Worm (Caenorhabditis elegans) whole organism, young adult: ENCODE data around the gene cpt-2.

ENCODE experiments used
- B0261.1 ChIP-seq: sonication (generic microtip); optimal IDR thresholded peaks from 2 replicates; lab custom pipeline; 2016; ENCODE audit warnings: mild to moderate bottlenecking, missing genetic modification characterization, moderate library complexity, missing compliant biosample characterization
- B0336.3 ChIP-seq: fragments of 200-800 bp; sonication (Bioruptor generic); IDR thresholded peaks from 2 replicates; pipeline ENCODE4 v1.3.6; 2022; ENCODE audit warnings: missing genetic modification characterization, missing compliant biosample characterization
- C06A6.2 ChIP-seq: fragments of 200-800 bp; sonication (Bioruptor generic); conservative IDR thresholded peaks from 2 replicates; pipeline ENCODE4 v1.3.6; 2022; ENCODE audit warnings: missing genetic modification characterization, missing compliant biosample characterization
- D2030.7 ChIP-seq: fragments of 200-800 bp; sonication (Bioruptor generic); IDR thresholded peaks from 2 replicates; pipeline ENCODE4 v1.3.6; 2022; ENCODE audit warnings: missing genetic modification reagents, missing genetic modification characterization, missing compliant biosample characterization
- F33H1.4 ChIP-seq: fragments of 200-800 bp; sonication (Bioruptor generic); IDR thresholded peaks from 2 replicates; pipeline ENCODE4 v1.3.6; 2022; ENCODE audit warnings: missing genetic modification reagents, missing genetic modification characterization, missing compliant biosample characterization
- F52B5.7 ChIP-seq: sonication (generic microtip); optimal IDR thresholded peaks from 2 replicates; lab custom pipeline; 2016; ENCODE audit warnings: mild to moderate bottlenecking, missing genetic modification characterization, missing compliant biosample characterization
- F57A8.1 ChIP-seq: fragments of 200-800 bp; sonication (Bioruptor generic); optimal IDR thresholded peaks from 2 replicates; lab custom pipeline; 2018; ENCODE audit warnings: mild to moderate bottlenecking, missing genetic modification characterization, moderate library complexity, missing compliant biosample characterization
- F57C9.4 ChIP-seq: sonication (generic microtip); optimal IDR thresholded peaks from 2 replicates; lab custom pipeline; 2017; ENCODE audit warnings: mild to moderate bottlenecking, missing genetic modification characterization, missing compliant biosample characterization
- K11D2.4 ChIP-seq: fragments of 200-800 bp; sonication (Bioruptor generic); IDR thresholded peaks from 2 replicates; pipeline ENCODE4 v1.3.6; 2022; ENCODE audit warnings: missing genetic modification reagents, missing genetic modification characterization, missing compliant biosample characterization
- T07F8.4 ChIP-seq: sonication (generic microtip); optimal IDR thresholded peaks from 2 replicates; lab custom pipeline; 2016; ENCODE audit warnings: mild to moderate bottlenecking, missing genetic modification characterization, moderate library complexity, missing compliant biosample characterization
- T26A5.8 ChIP-seq: sonication (generic microtip); optimal IDR thresholded peaks from 2 replicates; lab custom pipeline; 2016; ENCODE audit warnings: missing genetic modification characterization, missing compliant biosample characterization
- Y53F4B.3 ChIP-seq: fragments of 200-800 bp; sonication (Bioruptor generic); IDR thresholded peaks from 2 replicates; pipeline ENCODE4 v1.3.6; 2022; ENCODE audit warnings: missing genetic modification reagents, missing genetic modification characterization, missing compliant biosample characterization
- Y95B8A.8 ChIP-seq: fragments of 200-800 bp; sonication (Bioruptor generic); IDR thresholded peaks from 2 replicates; pipeline ENCODE4 v1.3.6; 2022; ENCODE audit warnings: missing genetic modification reagents, missing genetic modification characterization, missing compliant biosample characterization
- aptf-3 ChIP-seq: fragments of 200-800 bp; sonication (Bioruptor generic); IDR thresholded peaks from 2 replicates; pipeline ENCODE4 v1.3.6; 2022; ENCODE audit warnings: missing genetic modification characterization, missing compliant biosample characterization
- atf-7 ChIP-seq: sonication (generic microtip); optimal IDR thresholded peaks from 2 replicates; lab custom pipeline; 2017; ENCODE audit warnings: mild to moderate bottlenecking, missing genetic modification characterization, missing compliant biosample characterization
- attf-5 ChIP-seq: fragments of 200-800 bp; sonication (Bioruptor generic); optimal IDR thresholded peaks from 2 replicates; lab custom pipeline; 2018; ENCODE audit warnings: mild to moderate bottlenecking, missing genetic modification characterization, missing compliant biosample characterization
- cebp-1 ChIP-seq, 2 experiments: fragments of 200-800 bp in 1 of 2; sonication (Bioruptor generic) in 1 of 2; sonication (generic microtip) in 1 of 2; IDR thresholded peaks in 1 of 2; optimal IDR thresholded peaks in 1 of 2; 2 replicates each; pipeline versions ENCODE4 v1.3.6 to Lab custom; 2017 to 2022; ENCODE audit warnings: missing compliant biosample characterization in 2 of 2, missing genetic modification characterization in 2 of 2, mild to moderate bottlenecking in 1 of 2, missing genetic modification reagents in 1 of 2, moderate library complexity in 1 of 2
- ceh-27 ChIP-seq: fragments of 200-800 bp; sonication (Bioruptor generic); optimal IDR thresholded peaks from 2 replicates; lab custom pipeline; 2018; ENCODE audit warnings: mild to moderate bottlenecking, missing genetic modification characterization, moderate library complexity, missing compliant biosample characterization
- ceh-40 ChIP-seq: fragments of 200-800 bp; sonication (Bioruptor generic); IDR thresholded peaks from 2 replicates; pipeline ENCODE4 v1.3.6; 2022; ENCODE audit warnings: missing genetic modification characterization, missing compliant biosample characterization
- ceh-58 ChIP-seq: fragments of 200-800 bp; sonication (Bioruptor generic); IDR thresholded peaks from 2 replicates; pipeline ENCODE4 v1.3.6; 2022; ENCODE audit warnings: missing genetic modification characterization, missing compliant biosample characterization
- ceh-91 ChIP-seq: fragments of 200-800 bp; sonication (Bioruptor generic); IDR thresholded peaks from 2 replicates; pipeline ENCODE4 v1.3.6; 2022; ENCODE audit warnings: missing genetic modification reagents, missing genetic modification characterization, missing compliant biosample characterization
- die-1 ChIP-seq: sonication (generic microtip); optimal IDR thresholded peaks from 2 replicates; lab custom pipeline; 2016; ENCODE audit warnings: missing genotype, mild to moderate bottlenecking, missing genetic modification characterization, missing compliant biosample characterization
- dox-1 ChIP-seq: fragments of 200-800 bp; sonication (Bioruptor generic); IDR thresholded peaks from 2 replicates; pipeline ENCODE4 v1.3.6; 2022; ENCODE audit warnings: missing genetic modification reagents, missing genetic modification characterization, missing compliant biosample characterization
- dpff-1 ChIP-seq: sonication (generic microtip); optimal IDR thresholded peaks from 2 replicates; lab custom pipeline; 2017; ENCODE audit warnings: mild to moderate bottlenecking, missing genetic modification characterization, missing compliant biosample characterization
- dpl-1 ChIP-seq: fragments of 150-350 bp; optimal IDR thresholded peaks from 2 replicates; lab custom pipeline; 2014; ENCODE audit warnings: missing biosample characterization, missing genetic modification reagents, missing genetic modification characterization
- egrh-3 ChIP-seq: fragments of 200-800 bp; sonication (Bioruptor generic); IDR thresholded peaks from 2 replicates; pipeline ENCODE4 v1.3.6; 2022; ENCODE audit warnings: missing genetic modification reagents, missing genetic modification characterization, missing compliant biosample characterization
- him-1 ChIP-seq: sonication (generic microtip); optimal IDR thresholded peaks from 2 replicates; lab custom pipeline; 2016; ENCODE audit warnings: missing genotype, missing genetic modification reagents, missing genetic modification characterization, missing compliant biosample characterization
- hsf-1 ChIP-seq: fragments of 200-800 bp; sonication (Bioruptor generic); IDR thresholded peaks from 2 replicates; pipeline ENCODE4 v1.3.6; 2022; ENCODE audit warnings: missing genetic modification reagents, missing genetic modification characterization, missing compliant biosample characterization
- let-526 ChIP-seq: fragments of 200-800 bp; sonication (Bioruptor generic); IDR thresholded peaks from 2 replicates; pipeline ENCODE4 v1.3.6; 2022; ENCODE audit warnings: missing genetic modification reagents, missing genetic modification characterization, missing compliant biosample characterization
- lin-26 ChIP-seq: fragments of 200-800 bp; sonication (Bioruptor generic); IDR thresholded peaks from 2 replicates; pipeline ENCODE4 v1.3.6; 2022; ENCODE audit warnings: missing genetic modification reagents, missing genetic modification characterization, missing compliant biosample characterization
- lsy-27 ChIP-seq: sonication (generic microtip); optimal IDR thresholded peaks from 2 replicates; lab custom pipeline; 2017; ENCODE audit warnings: missing genetic modification characterization, mild to moderate bottlenecking, missing compliant biosample characterization, antibody characterized with exemption, missing genotype, borderline replicate concordance; ENCODE audit not compliant: insufficient read depth
- madf-3 ChIP-seq: fragments of 200-800 bp; sonication (Bioruptor generic); IDR thresholded peaks from 2 replicates; pipeline ENCODE4 v1.3.6; 2022; ENCODE audit warnings: missing genetic modification reagents, missing genetic modification characterization, missing compliant biosample characterization
- mel-28 ChIP-seq: sonication (generic microtip); optimal IDR thresholded peaks from 2 replicates; lab custom pipeline; 2016; ENCODE audit warnings: borderline replicate concordance, mild to moderate bottlenecking, missing genetic modification characterization, missing compliant biosample characterization
- nfya-2 ChIP-seq: fragments of 200-800 bp; sonication (Bioruptor generic); IDR thresholded peaks from 2 replicates; pipeline ENCODE4 v1.3.6; 2022; ENCODE audit warnings: missing genetic modification reagents, missing genetic modification characterization, missing compliant biosample characterization
- pbrm-1 ChIP-seq: fragments of 200-800 bp; sonication (Bioruptor generic); IDR thresholded peaks from 2 replicates; pipeline ENCODE4 v1.3.6; 2022; ENCODE audit warnings: missing genetic modification reagents, missing genetic modification characterization, missing compliant biosample characterization
- repo-1 ChIP-seq: sonication (generic microtip); optimal IDR thresholded peaks from 2 replicates; lab custom pipeline; 2017; ENCODE audit warnings: mild to moderate bottlenecking, missing genetic modification characterization, missing compliant biosample characterization
- sdz-38 ChIP-seq: sonication (generic microtip); optimal IDR thresholded peaks from 2 replicates; lab custom pipeline; 2016; ENCODE audit warnings: missing genotype, missing genetic modification characterization, missing compliant biosample characterization
- snpc-1.1 ChIP-seq: sonication (generic microtip); optimal IDR thresholded peaks from 2 replicates; lab custom pipeline; 2017; ENCODE audit warnings: missing genetic modification characterization, mild to moderate bottlenecking, missing compliant biosample characterization, antibody characterized with exemption, moderate library complexity, missing genotype, missing genetic modification reagents; ENCODE audit not compliant: insufficient read depth
- snpc-1.3 ChIP-seq: sonication (generic microtip); optimal IDR thresholded peaks from 2 replicates; lab custom pipeline; 2017; ENCODE audit warnings: missing genetic modification characterization, mild to moderate bottlenecking, missing compliant biosample characterization, antibody characterized with exemption, moderate library complexity, missing genotype, missing genetic modification reagents; ENCODE audit not compliant: insufficient read depth
- snpc-3.4 ChIP-seq: sonication (generic microtip); optimal IDR thresholded peaks from 2 replicates; lab custom pipeline; 2017; ENCODE audit warnings: missing genetic modification characterization, mild to moderate bottlenecking, missing compliant biosample characterization, antibody characterized with exemption, moderate library complexity, missing genotype, missing genetic modification reagents
- sptf-2 ChIP-seq: fragments of 200-800 bp; sonication (Bioruptor generic); optimal IDR thresholded peaks from 2 replicates; lab custom pipeline; 2018; ENCODE audit warnings: mild to moderate bottlenecking, missing genetic modification characterization, missing compliant biosample characterization
- tbp1 ChIP-seq: fragments of 200-800 bp; sonication (Bioruptor generic); optimal IDR thresholded peaks from 2 replicates; lab custom pipeline; 2018; ENCODE audit warnings: mild to moderate bottlenecking, missing genetic modification characterization, missing compliant biosample characterization
- unc-130 ChIP-seq: sonication (generic microtip); optimal IDR thresholded peaks from 2 replicates; lab custom pipeline; 2016; ENCODE audit warnings: missing genetic modification reagents, missing genetic modification characterization, missing compliant biosample characterization
- xnd-1 ChIP-seq: sonication (generic microtip); optimal IDR thresholded peaks from 2 replicates; lab custom pipeline; 2016; ENCODE audit warnings: missing genotype, missing genetic modification reagents, missing genetic modification characterization, missing compliant biosample characterization
- ztf-18 ChIP-seq: sonication (generic microtip); optimal IDR thresholded peaks from 2 replicates; lab custom pipeline; 2016; ENCODE audit warnings: missing genotype, mild to moderate bottlenecking, missing genetic modification characterization, missing compliant biosample characterization
- ztf-26 ChIP-seq: sonication (generic microtip); optimal IDR thresholded peaks from 2 replicates; lab custom pipeline; 2017; ENCODE audit warnings: missing genetic modification characterization, missing compliant biosample characterization
- ztf-28 ChIP-seq: fragments of 200-800 bp; sonication (Bioruptor generic); IDR thresholded peaks from 2 replicates; pipeline ENCODE4 v1.3.6; 2022; ENCODE audit warnings: missing genetic modification reagents, missing genetic modification characterization, missing compliant biosample characterization
- ztf-3 ChIP-seq: fragments of 200-800 bp; sonication (Bioruptor generic); optimal IDR thresholded peaks from 2 replicates; lab custom pipeline; 2018; ENCODE audit warnings: mild to moderate bottlenecking, missing genetic modification characterization, missing compliant biosample characterization

Gene cpt-2

DNA sequence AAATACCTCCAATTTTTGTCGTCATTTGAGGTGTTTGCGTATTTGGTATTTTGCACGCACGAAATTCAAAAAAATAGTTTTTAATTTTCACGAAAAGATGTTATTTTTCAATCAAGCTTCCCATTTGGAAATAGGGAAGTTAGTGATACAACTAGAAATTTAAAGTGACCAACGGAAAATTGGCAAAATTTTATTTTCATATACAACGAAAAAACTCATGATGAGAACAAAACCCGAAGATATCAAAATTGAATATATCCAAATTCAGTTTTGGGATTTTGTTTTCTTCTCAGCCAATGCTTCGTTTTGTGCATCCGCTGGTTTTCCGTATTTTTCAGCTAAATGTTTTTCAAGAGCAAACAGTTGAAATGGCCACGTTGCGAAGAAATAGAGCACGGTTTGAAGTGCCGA is 33.5 kb upstream of the cpt-2 start:
- TF ChIP-seq attf-5 (peak; percentile 17), sdz-38 (no peak), mel-28 (tag; lab: Kevin White, UChicago) (no peak), ceh-58 (GFP tag; lab: Robert Waterston, UW) (no peak), Y53F4B.3 (GFP tag; lab: Robert Waterston, UW) (no peak), F57C9.4 (tag; lab: Kevin White, UChicago) (peak; percentile 76), egrh-3 (GFP tag; lab: Robert Waterston, UW) (no peak), madf-3 (GFP tag; lab: Robert Waterston, UW) (0 out of 2 replicates have a peak, but pooled peaks have one; percentile 38), ztf-18 (tag; lab: Kevin White, UChicago) (no peak), B0336.3 (GFP tag; lab: Robert Waterston, UW) (peak; percentile 53; the same call in 1 of the 2 replicates), Y95B8A.8 (GFP tag; lab: Robert Waterston, UW) (0 out of 2 replicates have a peak, but pooled peaks have one; percentile 50), cebp-1 (GFP tag; IDR thresholded peaks at IDR 0.05; lab: Robert Waterston, UW) (no peak), cebp-1 (tag; optimal IDR thresholded peaks at IDR 0.05; lab: Kevin White, UChicago) (peak; percentile 28), lin-26 (peak; percentile 59), K11D2.4 (GFP tag; lab: Robert Waterston, UW) (no peak), ztf-28 (GFP tag; lab: Robert Waterston, UW) (no peak), T26A5.8 (tag; lab: Kevin White, UChicago) (peak; percentile 59), ceh-91 (GFP tag; lab: Robert Waterston, UW) (no peak), dox-1 (no peak), ceh-27 (GFP tag; lab: Kevin White, UChicago) (no peak), ztf-3 (GFP tag; lab: Kevin White, UChicago) (no peak), F52B5.7 (tag; lab: Kevin White, UChicago) (peak; percentile 84), him-1 (tag; lab: Kevin White, UChicago) (peak; percentile 64), snpc-3.4 (peak; percentile 53), die-1 (tag; lab: Kevin White, UChicago) (peak; percentile 35), D2030.7 (peak; percentile 33; the same call in 1 of the 2 replicates), repo-1 (tag; lab: Kevin White, UChicago) (peak; percentile 78), hsf-1 (GFP tag; lab: Robert Waterston, UW) (peak; percentile 74), F33H1.4 (GFP tag; lab: Robert Waterston, UW) (peak; percentile 32), snpc-1.1 (peak; percentile 28), pbrm-1 (GFP tag; lab: Robert Waterston, UW) (peak; percentile 52; the same call in 1 of the 2 replicates), dpl-1 (no peak), aptf-3 (GFP tag; lab: Robert Waterston, UW) (no peak), snpc-1.3 (tag; lab: Kevin White, UChicago) (peak; percentile 26), C06A6.2 (no peak), lsy-27 (no peak), let-526 (GFP tag; lab: Robert Waterston, UW) (no peak), T07F8.4 (tag; lab: Kevin White, UChicago) (no peak), F57A8.1 (no peak), tbp1 (GFP tag; lab: Kevin White, UChicago) (peak; percentile 42), atf-7 (peak; percentile 46), ztf-26 (tag; lab: Kevin White, UChicago) (peak; percentile 2), dpff-1 (tag; lab: Kevin White, UChicago) (peak; percentile 91), nfya-2 (GFP tag; lab: Robert Waterston, UW) (peak; percentile 73; the same call in 1 of the 2 replicates), ceh-40 (GFP tag; lab: Robert Waterston, UW) (0 out of 2 replicates have a peak, but pooled peaks have one; percentile 14), xnd-1 (tag; lab: Kevin White, UChicago) (peak; percentile 53), B0261.1 (tag; lab: Kevin White, UChicago) (no peak), unc-130 (peak; percentile 83), sptf-2 (GFP tag; lab: Kevin White, UChicago) (no peak)
